Fruit fly (Drosophila melanogaster) whole organism, embryonic: Measurements from ENCODE around the gene CG15262.

Experiments used
- Blimp-1 ChIP-seq: fragments of 200-800 bp; sonication (Bioruptor generic); optimal IDR thresholded peaks from 3 replicates; lab custom pipeline; 2018; ENCODE audit warnings: missing biosample characterization, missing genetic modification characterization, mild to moderate bottlenecking, moderate library complexity, missing genetic modification reagents
- CG10274 ChIP-seq: fragments of 200-800 bp; sonication (Bioruptor generic); optimal IDR thresholded peaks from 3 replicates; lab custom pipeline; 2017; ENCODE audit warnings: missing biosample characterization, mild to moderate bottlenecking, missing genetic modification characterization
- CG2199 ChIP-seq: fragments of 200-800 bp; sonication (Bioruptor generic); IDR thresholded peaks from 3 replicates; pipeline ENCODE4 v1.3.6; 2022; ENCODE audit warnings: missing biosample characterization, missing genetic modification characterization
- CTCF ChIP-seq: fragments of 200-800 bp; sonication (Bioruptor generic); optimal IDR thresholded peaks from 2 replicates; lab custom pipeline; 2017; ENCODE audit warnings: missing biosample characterization, mild to moderate bottlenecking, missing genetic modification characterization, moderate library complexity
- CoRest ChIP-seq: fragments of 200-800 bp; sonication (Bioruptor generic); optimal IDR thresholded peaks from 3 replicates; lab custom pipeline; 2018; ENCODE audit warnings: missing biosample characterization, mild to moderate bottlenecking, missing genetic modification characterization, moderate library complexity
- Gug ChIP-seq: fragments of 200-800 bp; sonication (Bioruptor generic); IDR thresholded peaks from 4 replicates; pipeline ENCODE4 v1.3.6; 2022; ENCODE audit warnings: missing biosample characterization, missing genetic modification characterization
- Hr39 ChIP-seq: fragments of >200 bp; optimal IDR thresholded peaks from 2 replicates; lab custom pipeline; 2017
- Hr78 ChIP-seq, 2 experiments: fragments of 200-800 bp in 1 of 2; fragments of >200 bp in 1 of 2; sonication (Bioruptor generic) in 1 of 2; optimal IDR thresholded peaks; 2 replicates each; lab custom pipeline; 2017 to 2019; ENCODE audit warnings: missing biosample characterization in 2 of 2, missing genetic modification characterization in 2 of 2, mild to moderate bottlenecking in 1 of 2, moderate library complexity in 1 of 2
- dan ChIP-seq: fragments of 200-800 bp; sonication (Bioruptor generic); IDR thresholded peaks from 2 replicates; pipeline ENCODE4 v1.3.6; 2022; ENCODE audit warnings: missing biosample characterization, missing genetic modification characterization
- dm ChIP-seq: fragments of 200-800 bp; sonication (Bioruptor generic); optimal IDR thresholded peaks from 3 replicates; lab custom pipeline; 2016; ENCODE audit warnings: missing biosample characterization, missing genetic modification characterization
- en ChIP-seq: fragments of 200-800 bp; sonication (Bioruptor generic); optimal IDR thresholded peaks from 2 replicates; lab custom pipeline; 2016; ENCODE audit warnings: missing biosample characterization, missing genetic modification characterization

DNA sequence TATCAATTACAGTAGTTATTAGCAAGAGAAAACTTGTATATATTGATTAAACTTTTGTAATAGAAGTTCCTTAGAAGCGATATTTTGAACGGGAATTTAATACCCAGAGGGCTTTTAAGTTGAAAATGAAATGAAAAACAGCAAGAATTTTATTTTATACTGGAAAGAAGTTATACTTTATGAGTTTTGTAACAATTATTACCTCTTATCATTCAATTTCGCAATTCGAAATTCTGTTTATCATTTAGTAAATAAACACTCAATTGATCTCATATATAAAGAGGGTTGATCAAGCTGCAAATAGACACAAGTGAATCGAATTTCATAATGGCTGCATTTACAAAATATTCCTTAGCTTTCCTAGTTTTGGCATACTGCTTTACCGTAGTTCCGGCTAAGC is 12.9 kb upstream of the CG15262 start, which contains the start of gene CG15263:
- no peak for TF ChIP-seq dm
- TF ChIP-seq Gug (GFP tag; lab: Robert Waterston, UW), result no peak
- no peak for TF ChIP-seq CG2199 (GFP tag; lab: Robert Waterston, UW)
- no peak for TF ChIP-seq CTCF (GFP tag; lab: Kevin White, UChicago)
- no peak for TF ChIP-seq CG10274 (GFP tag; lab: Kevin White, UChicago)
- TF ChIP-seq dan (GFP tag; lab: Robert Waterston, UW), result no peak
- TF ChIP-seq en, result no peak
- TF ChIP-seq Hr39, result no peak
- no peak for TF ChIP-seq Blimp-1 (GFP tag; lab: Kevin White, UChicago)
- TF ChIP-seq CoRest (tag; lab: Kevin White, UChicago), result no peak
- no peak for TF ChIP-seq Hr78 (GFP tag; optimal IDR thresholded peaks at IDR 0.05; lab: Kevin White, UChicago)
